Worm (Caenorhabditis elegans) whole organism, midembryonic: ENCODE results near the gene egrh-3.
"Not testable (repeated sequence)": the region's sequence is repeated elsewhere in the genome, so short reads cannot be mapped to it uniquely, and the experiment has no call there.

Experiments used
- T22C8.4 ChIP-seq: fragments of 200-800 bp; sonication (Bioruptor generic); IDR thresholded peaks from 2 replicates; pipeline ENCODE4 v1.3.6; 2022; ENCODE audit warnings: missing genetic modification characterization, missing compliant biosample characterization
- cog-1 ChIP-seq: sonication (generic microtip); optimal IDR thresholded peaks from 2 replicates; lab custom pipeline; 2016; ENCODE audit warnings: missing genetic modification characterization, missing compliant biosample characterization
- flt-1 ChIP-seq: fragments of 200-800 bp; sonication (Bioruptor generic); IDR thresholded peaks from 2 replicates; pipeline ENCODE4 v1.3.6; 2022; ENCODE audit warnings: missing genetic modification characterization, missing compliant biosample characterization
- klf-2 ChIP-seq: fragments of 200-800 bp; sonication (Bioruptor generic); conservative IDR thresholded peaks from 2 replicates; pipeline ENCODE4 v1.3.6; 2022; ENCODE audit warnings: missing genetic modification reagents, missing genetic modification characterization, missing compliant biosample characterization
- med-1 ChIP-seq: sonication (generic microtip); optimal IDR thresholded peaks from 2 replicates; lab custom pipeline; 2017; ENCODE audit warnings: missing genetic modification characterization, mild to moderate bottlenecking, missing compliant biosample characterization, antibody characterized with exemption, missing genetic modification reagents; ENCODE audit not compliant: insufficient read depth
- ref-1 ChIP-seq: fragments of 200-800 bp; sonication (Bioruptor generic); conservative IDR thresholded peaks from 2 replicates; pipeline ENCODE4 v1.3.6; 2022; ENCODE audit warnings: missing genetic modification reagents, missing genetic modification characterization, missing compliant biosample characterization
- tab-1 ChIP-seq: fragments of 200-800 bp; sonication (Bioruptor generic); IDR thresholded peaks from 2 replicates; pipeline ENCODE4 v1.3.6; 2022; ENCODE audit warnings: missing genetic modification characterization, missing compliant biosample characterization
- ztf-23 ChIP-seq: fragments of 200-800 bp; sonication (Bioruptor generic); IDR thresholded peaks from 2 replicates; pipeline ENCODE4 v1.3.6; 2022; ENCODE audit warnings: missing genetic modification reagents, missing genetic modification characterization, missing compliant biosample characterization
- ztf-29 ChIP-seq: fragments of 200-800 bp; sonication (Bioruptor generic); IDR thresholded peaks from 2 replicates; pipeline ENCODE4 v1.3.6; 2022; ENCODE audit warnings: missing genetic modification reagents, missing genetic modification characterization, missing compliant biosample characterization

Gene egrh-3

ce11 chrIV:2676281-2676680 lies 12.3 kb downstream of the egrh-3 start, which contains the start of gene Y94H6A.3:
TSS of gene Y94H6A.3 (plus strand) at chrIV:2676512.
- TF ChIP-seq ztf-23 (GFP tag; lab: Robert Waterston, UW): 0 out of 2 replicates have a peak, but pooled peaks have one; percentile 54
- no peak for TF ChIP-seq ref-1 (GFP tag; lab: Robert Waterston, UW)

- TF ChIP-seq T22C8.4, flt-1, ref-1 (GFP tag; lab: Robert Waterston, UW): not testable (repeated sequence)
Observed at ce11 chrIV:2674915-2675314, 13.7 kb downstream of the egrh-3 start, which contains the start of gene gpx-4. TSS of gene gpx-4 (minus strand) at chrIV:2675015.

- TF ChIP-seq ztf-23 (GFP tag; lab: Robert Waterston, UW) (no peak), ref-1 (GFP tag; lab: Robert Waterston, UW) (no peak), T22C8.4 (GFP tag; lab: Robert Waterston, UW) (no peak), ztf-29 (GFP tag; lab: Robert Waterston, UW) (no peak), cog-1 (tag; lab: Kevin White, UChicago) (no peak), tab-1 (GFP tag; lab: Robert Waterston, UW) (no peak), flt-1 (GFP tag; lab: Robert Waterston, UW) (no peak), med-1 (GFP tag; lab: Kevin White, UChicago) (no peak), klf-2 (GFP tag; lab: Robert Waterston, UW) (no peak)
Observed at ce11 chrIV:2670664-2671063, 17.9 kb downstream of the egrh-3 start.

- no peak for TF ChIP-seq tab-1 (GFP tag; lab: Robert Waterston, UW)
- no peak for TF ChIP-seq flt-1 (GFP tag; lab: Robert Waterston, UW)
- no peak for TF ChIP-seq klf-2 (GFP tag; lab: Robert Waterston, UW)
- no peak for TF ChIP-seq T22C8.4 (GFP tag; lab: Robert Waterston, UW)
- no peak for TF ChIP-seq ztf-23 (GFP tag; lab: Robert Waterston, UW)
- no peak for TF ChIP-seq med-1 (GFP tag; lab: Kevin White, UChicago)
- no peak for TF ChIP-seq cog-1 (tag; lab: Kevin White, UChicago)
- TF ChIP-seq ref-1 (GFP tag; lab: Robert Waterston, UW): no peak
- TF ChIP-seq ztf-29 (GFP tag; lab: Robert Waterston, UW): no peak
Observed at ce11 chrIV:2666586-2667100, 21.9 kb downstream of the egrh-3 start, which contains the start of gene Y69A2AR.1. TSS of gene Y69A2AR.1 (plus strand) at chrIV:2667050.

ce11 chrIV:2666127-2666526 lies 22.4 kb downstream of the egrh-3 start:
- TF ChIP-seq T22C8.4 (GFP tag; lab: Robert Waterston, UW): no peak
- peak; percentile 42; the same call in 1 of the 2 replicates for TF ChIP-seq ztf-23 (GFP tag; lab: Robert Waterston, UW)
- no peak for TF ChIP-seq ref-1 (GFP tag; lab: Robert Waterston, UW)

- TF ChIP-seq ztf-23 (GFP tag; lab: Robert Waterston, UW) (no peak), T22C8.4 (GFP tag; lab: Robert Waterston, UW) (no peak), klf-2 (GFP tag; lab: Robert Waterston, UW) (no peak)
Observed at ce11 chrIV:2665388-2665978, 23.1 kb downstream of the egrh-3 start.

- TF ChIP-seq cog-1 (tag; lab: Kevin White, UChicago) (no peak), ztf-23 (GFP tag; lab: Robert Waterston, UW) (no peak), ztf-29 (GFP tag; lab: Robert Waterston, UW) (no peak), med-1 (GFP tag; lab: Kevin White, UChicago) (no peak), tab-1 (GFP tag; lab: Robert Waterston, UW) (no peak), ref-1 (GFP tag; lab: Robert Waterston, UW) (no peak), flt-1 (GFP tag; lab: Robert Waterston, UW) (no peak), T22C8.4 (GFP tag; lab: Robert Waterston, UW) (no peak), klf-2 (GFP tag; lab: Robert Waterston, UW) (no peak)
Observed at ce11 chrIV:2664901-2665201, 23.7 kb downstream of the egrh-3 start.

ce11 chrIV:2663953-2664900 lies 24.3 kb downstream of the egrh-3 start, which contains the start of gene Y69A2AR.31:
TSS of gene Y69A2AR.31 (minus strand) at chrIV:2664003.
- TF ChIP-seq ztf-23 (GFP tag; lab: Robert Waterston, UW): no peak
- no peak for TF ChIP-seq ztf-29 (GFP tag; lab: Robert Waterston, UW)

- no peak for TF ChIP-seq ztf-23 (GFP tag; lab: Robert Waterston, UW)
- no peak for TF ChIP-seq ztf-29 (GFP tag; lab: Robert Waterston, UW)
- no peak for TF ChIP-seq tab-1 (GFP tag; lab: Robert Waterston, UW)
Observed at ce11 chrIV:2658733-2659132, 29.8 kb downstream of the egrh-3 start.

- TF ChIP-seq ref-1 (GFP tag; lab: Robert Waterston, UW): no peak
- no peak for TF ChIP-seq klf-2 (GFP tag; lab: Robert Waterston, UW)
- TF ChIP-seq tab-1 (GFP tag; lab: Robert Waterston, UW): peak; percentile 45; the same call in 1 of the 2 replicates
- TF ChIP-seq cog-1 (tag; lab: Kevin White, UChicago): no peak
- TF ChIP-seq flt-1 (GFP tag; lab: Robert Waterston, UW): peak; percentile 78
- TF ChIP-seq ztf-23 (GFP tag; lab: Robert Waterston, UW): no peak
Observed at ce11 chrIV:2657307-2657706, 31.3 kb downstream of the egrh-3 start.
